Fruit fly (Drosophila melanogaster): Measurements from ENCODE around the gene Zw10.

DNA sequence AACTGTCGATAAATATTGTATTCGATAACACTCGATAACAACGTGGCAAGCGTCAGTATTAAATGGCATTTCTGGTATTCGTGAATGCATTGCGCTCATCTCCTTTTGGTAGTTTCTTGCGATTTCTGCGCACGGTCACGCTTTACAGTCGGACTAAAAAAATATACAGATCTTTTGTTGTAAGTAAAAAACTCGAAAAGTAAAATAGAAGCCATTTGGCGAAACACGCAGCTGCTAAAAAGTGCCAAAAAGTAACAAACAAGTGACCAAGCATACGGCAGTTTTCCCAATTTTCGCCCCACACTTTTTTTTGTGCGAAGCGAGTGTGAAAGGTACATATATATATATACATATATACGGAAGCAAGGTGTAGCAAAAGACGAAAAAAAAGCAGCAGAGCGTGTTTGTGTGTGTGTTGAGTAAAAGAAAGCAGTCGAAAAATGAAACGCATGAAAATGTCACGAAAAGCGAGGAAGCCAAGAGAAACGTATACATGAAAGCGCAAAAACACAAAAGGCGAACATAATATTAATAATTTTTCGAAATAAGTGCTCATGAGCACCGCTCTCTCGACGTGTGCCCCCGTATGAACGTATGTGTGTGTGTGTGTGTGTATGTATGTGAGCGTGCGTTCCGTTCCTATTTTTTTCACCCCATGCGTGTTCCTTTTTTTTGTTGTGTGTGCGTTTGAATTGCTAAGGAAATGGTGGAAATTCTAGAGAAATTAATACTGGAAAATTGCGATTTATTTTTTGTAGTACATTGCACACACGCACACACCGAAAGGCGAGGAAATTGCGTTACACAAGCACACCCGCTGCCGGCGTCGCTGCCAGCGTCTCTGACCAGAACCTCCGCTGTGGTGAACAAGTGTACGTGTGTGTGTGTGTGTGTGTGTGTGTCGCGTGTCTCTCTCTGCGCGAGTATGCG lies 30.1 kb downstream of the Zw10 start, which contains the start of gene sgg:
- peak; percentile 40 for TF ChIP-seq psq (optimal IDR thresholded peaks at IDR 0.05)
- no peak for TF ChIP-seq Myc (optimal IDR thresholded peaks at IDR 0.05)
- TF ChIP-seq h (optimal IDR thresholded peaks at IDR 0.05): no peak
- TF ChIP-seq insv (optimal IDR thresholded peaks at IDR 0.05): no peak
- TF ChIP-seq ttk (optimal IDR thresholded peaks at IDR 0.05): no peak
- no peak for TF ChIP-seq Sin3A (optimal IDR thresholded peaks at IDR 0.05)

Measured in Kc167 (cell line).